Fruit fly (Drosophila melanogaster): ENCODE measurements around the gene mus302.

- TF ChIP-seq OdsH (GFP tag; optimal IDR thresholded peaks at IDR 0.05) (peak; percentile 84), dsx (GFP tag; optimal IDR thresholded peaks at IDR 0.05; ENCODE audit: poor library complexity, severe bottlenecking) (peak; percentile 82), CG4318 (GFP tag; optimal IDR thresholded peaks at IDR 0.05) (peak; percentile 76), fd85E (GFP tag; optimal IDR thresholded peaks at IDR 0.05) (no peak), Ets21C (GFP tag; optimal IDR thresholded peaks at IDR 0.05) (peak; percentile 37), Lpt (GFP tag; optimal IDR thresholded peaks at IDR 0.05) (peak; percentile 70)
Observed at dm6 chr3L:16806823-16807325, 27.3 kb upstream of the mus302 start.

Measured in whole organism, prepupa.